Worm (Caenorhabditis elegans) whole organism, late embryonic: ENCODE data around the gene men-1.

Experiments
- ama-1 ChIP-seq: fragments of 150-350 bp; optimal IDR thresholded peaks from 2 replicates; lab custom pipeline; 2014
- elt-2 ChIP-seq: sonication (generic microtip); optimal IDR thresholded peaks from 2 replicates; lab custom pipeline; 2016; ENCODE audit warnings: missing genetic modification reagents, missing genetic modification characterization, missing compliant biosample characterization
- fkh-10 ChIP-seq: fragments of 150-350 bp; optimal IDR thresholded peaks from 2 replicates; lab custom pipeline; 2014; ENCODE audit warnings: missing biosample characterization, missing genetic modification reagents, missing genetic modification characterization
- fkh-6 ChIP-seq: sonication (generic microtip); optimal IDR thresholded peaks from 2 replicates; lab custom pipeline; 2016; ENCODE audit warnings: missing genetic modification characterization, missing compliant biosample characterization
- npax-4 ChIP-seq: sonication (generic microtip); optimal IDR thresholded peaks from 2 replicates; lab custom pipeline; 2016; ENCODE audit warnings: missing genetic modification characterization, missing compliant biosample characterization
- unc-3 ChIP-seq, 2 experiments: fragments of 200-800 bp in 1 of 2; sonication (Bioruptor generic) in 1 of 2; sonication (generic microtip) in 1 of 2; conservative IDR thresholded peaks in 1 of 2; optimal IDR thresholded peaks in 1 of 2; 2 replicates each; pipeline versions ENCODE4 v1.3.6 to Lab custom; 2016 to 2022; ENCODE audit warnings: missing compliant biosample characterization in 2 of 2, missing genetic modification characterization in 2 of 2, missing genetic modification reagents in 1 of 2
- unc-86 ChIP-seq: sonication (generic microtip); optimal IDR thresholded peaks from 2 replicates; lab custom pipeline; 2016; ENCODE audit warnings: missing genetic modification characterization, missing compliant biosample characterization

DNA sequence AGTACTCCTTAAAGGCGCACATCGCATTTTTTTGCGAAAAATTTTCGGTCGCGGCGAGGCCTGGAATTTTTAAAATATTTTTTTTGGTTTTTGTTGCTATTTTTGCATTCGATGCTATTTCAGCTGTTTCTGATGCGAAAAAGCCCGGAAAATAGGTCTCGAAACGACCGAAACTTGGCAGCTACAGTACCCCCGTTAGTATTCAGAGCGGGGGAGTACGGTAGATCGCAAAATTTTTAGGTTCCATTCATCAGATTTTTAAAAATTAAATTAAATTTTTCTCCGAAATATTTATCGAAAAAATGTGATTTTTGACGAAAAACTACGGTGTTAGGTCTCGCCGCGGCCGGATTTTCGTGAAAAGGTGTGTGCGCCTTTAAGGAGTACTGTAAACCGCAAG, 21.9 kb upstream of the men-1 start:
- no peak for TF ChIP-seq npax-4 (tag; lab: Kevin White, UChicago)
- TF ChIP-seq ama-1 (lab: Kevin White, UChicago) = no peak
- no peak for TF ChIP-seq elt-2 (tag; lab: Kevin White, UChicago)
- no peak for TF ChIP-seq unc-3 (GFP tag; conservative IDR thresholded peaks at IDR 0.05; lab: Robert Waterston, UW)
- no peak for TF ChIP-seq unc-3 (tag; optimal IDR thresholded peaks at IDR 0.05; lab: Kevin White, UChicago)
- no peak for TF ChIP-seq fkh-6
- TF ChIP-seq unc-86 (tag; lab: Kevin White, UChicago) = no peak
- TF ChIP-seq fkh-10 (GFP tag; lab: Kevin White, UChicago) = no peak
